Fruit fly (Drosophila melanogaster) whole organism, embryonic: Measurements from ENCODE around the gene nxf2.

Experiments used
- Abd-B ChIP-seq: fragments of 200-800 bp; sonication (Bioruptor generic); optimal IDR thresholded peaks from 2 replicates; lab custom pipeline; 2018; ENCODE audit warnings: missing biosample characterization, mild to moderate bottlenecking, missing genetic modification characterization, moderate library complexity
- Bgb ChIP-seq: fragments of 200-800 bp; sonication (Bioruptor generic); IDR thresholded peaks from 2 replicates; pipeline ENCODE4 v1.3.6; 2022; ENCODE audit warnings: missing biosample characterization, missing genetic modification characterization; ENCODE audit not compliant: partially characterized antibody
- CG10565 ChIP-seq: fragments of 200-800 bp; sonication (Bioruptor generic); optimal IDR thresholded peaks from 3 replicates; lab custom pipeline; 2016; ENCODE audit warnings: missing biosample characterization, mild to moderate bottlenecking, missing genetic modification characterization
- CG11456 ChIP-seq: fragments of 200-800 bp; sonication (Bioruptor generic); IDR thresholded peaks from 3 replicates; pipeline ENCODE4 v1.3.6; 2022; ENCODE audit warnings: missing biosample characterization, missing genetic modification characterization
- CG12071 ChIP-seq: fragments of 200-800 bp; sonication (Bioruptor generic); optimal IDR thresholded peaks from 3 replicates; lab custom pipeline; 2018; ENCODE audit warnings: missing biosample characterization, mild to moderate bottlenecking, missing genetic modification characterization
- CG12155 ChIP-seq: fragments of 200-800 bp; sonication (Bioruptor generic); optimal IDR thresholded peaks from 3 replicates; lab custom pipeline; 2016; ENCODE audit warnings: missing biosample characterization, missing genetic modification characterization
- CG12391 ChIP-seq: fragments of 200-800 bp; sonication (Bioruptor generic); optimal IDR thresholded peaks from 3 replicates; lab custom pipeline; 2018; ENCODE audit warnings: missing biosample characterization, mild to moderate bottlenecking, missing genetic modification characterization, moderate library complexity
- CG12769 ChIP-seq: fragments of 200-800 bp; sonication (Bioruptor generic); optimal IDR thresholded peaks from 2 replicates; lab custom pipeline; 2019; ENCODE audit warnings: missing biosample characterization, mild to moderate bottlenecking, missing genetic modification characterization, moderate library complexity
- CG1647 ChIP-seq: fragments of 200-800 bp; sonication (Bioruptor generic); optimal IDR thresholded peaks from 3 replicates; lab custom pipeline; 2016; ENCODE audit warnings: missing biosample characterization, missing genetic modification characterization
- CG17912 ChIP-seq: fragments of 200-800 bp; sonication (Bioruptor generic); optimal IDR thresholded peaks from 2 replicates; lab custom pipeline; 2018; ENCODE audit warnings: missing biosample characterization, mild to moderate bottlenecking, missing genetic modification characterization
- CG2129 ChIP-seq: fragments of 200-800 bp; sonication (Bioruptor generic); IDR thresholded peaks from 2 replicates; pipeline ENCODE4 v1.3.6; 2022; ENCODE audit warnings: missing biosample characterization, missing genetic modification characterization; ENCODE audit not compliant: partially characterized antibody
- CG31441 ChIP-seq: fragments of 200-800 bp; sonication (Bioruptor generic); IDR thresholded peaks from 2 replicates; pipeline ENCODE4 v1.3.6; 2022; ENCODE audit warnings: missing biosample characterization, missing genetic modification characterization
- CG4617 ChIP-seq: fragments of 200-800 bp; sonication (Bioruptor generic); optimal IDR thresholded peaks from 3 replicates; lab custom pipeline; 2016; ENCODE audit warnings: missing biosample characterization, missing genetic modification characterization, borderline replicate concordance
- CG4820 ChIP-seq: fragments of 200-800 bp; sonication (Bioruptor generic); optimal IDR thresholded peaks from 3 replicates; lab custom pipeline; 2016; ENCODE audit warnings: missing biosample characterization, missing genetic modification characterization
- CG5180 ChIP-seq: fragments of 200-800 bp; sonication (Bioruptor generic); optimal IDR thresholded peaks from 3 replicates; lab custom pipeline; 2017; ENCODE audit warnings: missing biosample characterization, missing genetic modification characterization, mild to moderate bottlenecking, moderate library complexity, missing genetic modification reagents
- CG7372 ChIP-seq: fragments of 200-800 bp; sonication (Bioruptor generic); IDR thresholded peaks from 2 replicates; pipeline ENCODE4 v1.3.6; 2022; ENCODE audit warnings: missing biosample characterization, missing genetic modification characterization
- CG8388 ChIP-seq: fragments of 200-800 bp; sonication (Bioruptor generic); optimal IDR thresholded peaks from 2 replicates; lab custom pipeline; 2019; ENCODE audit warnings: missing biosample characterization, mild to moderate bottlenecking, missing genetic modification characterization, moderate library complexity
- CG8944 ChIP-seq: fragments of 200-800 bp; sonication (Bioruptor generic); optimal IDR thresholded peaks from 3 replicates; lab custom pipeline; 2016; ENCODE audit warnings: missing biosample characterization, missing genetic modification characterization
- Dad ChIP-seq: fragments of 200-800 bp; sonication (Bioruptor generic); optimal IDR thresholded peaks from 3 replicates; lab custom pipeline; 2016; ENCODE audit warnings: missing biosample characterization, missing genetic modification characterization
- Fer1 ChIP-seq: fragments of 200-800 bp; sonication (Bioruptor generic); optimal IDR thresholded peaks from 2 replicates; lab custom pipeline; 2017; ENCODE audit warnings: missing biosample characterization, mild to moderate bottlenecking, missing genetic modification characterization
- GATAe ChIP-seq: fragments of 200-800 bp; sonication (Bioruptor generic); conservative IDR thresholded peaks from 2 replicates; pipeline ENCODE4 v1.3.6; 2022; ENCODE audit warnings: missing biosample characterization, missing genetic modification characterization
- Gsc ChIP-seq: fragments of 200-800 bp; sonication (Bioruptor generic); IDR thresholded peaks from 2 replicates; pipeline ENCODE4 v1.3.6; 2022; ENCODE audit warnings: missing biosample characterization, missing genetic modification characterization
- Hr3 ChIP-seq: fragments of 200-800 bp; sonication (Bioruptor generic); optimal IDR thresholded peaks from 3 replicates; lab custom pipeline; 2016; ENCODE audit warnings: missing biosample characterization, missing genetic modification characterization
- Jarid2 ChIP-seq: fragments of 200-800 bp; sonication (Bioruptor generic); optimal IDR thresholded peaks from 3 replicates; lab custom pipeline; 2017; ENCODE audit warnings: mild to moderate bottlenecking, missing biosample characterization, missing genetic modification reagents, missing genetic modification characterization
- MESR4 ChIP-seq: fragments of 200-800 bp; sonication (Bioruptor generic); optimal IDR thresholded peaks from 2 replicates; lab custom pipeline; 2018; ENCODE audit warnings: missing biosample characterization, mild to moderate bottlenecking, missing genetic modification characterization, moderate library complexity
- Max ChIP-seq: fragments of 200-800 bp; sonication (Bioruptor generic); optimal IDR thresholded peaks from 2 replicates; lab custom pipeline; 2016; ENCODE audit warnings: missing biosample characterization, mild to moderate bottlenecking, missing genetic modification characterization
- NfI ChIP-seq: fragments of 200-800 bp; sonication (Bioruptor generic); optimal IDR thresholded peaks from 3 replicates; lab custom pipeline; 2018; ENCODE audit warnings: missing biosample characterization, mild to moderate bottlenecking, missing genetic modification characterization, moderate library complexity
- Opbp ChIP-seq: fragments of 200-800 bp; sonication (Bioruptor generic); IDR thresholded peaks from 3 replicates; pipeline ENCODE4 v1.3.6; 2022; ENCODE audit warnings: missing biosample characterization, missing genetic modification characterization; ENCODE audit not compliant: partially characterized antibody
- Optix ChIP-seq: fragments of 200-800 bp; sonication (Bioruptor generic); IDR thresholded peaks from 3 replicates; pipeline ENCODE4 v1.3.6; 2022; ENCODE audit warnings: missing biosample characterization, missing genetic modification characterization
- Rx ChIP-seq: fragments of 200-800 bp; sonication (Bioruptor generic); IDR thresholded peaks from 2 replicates; pipeline ENCODE4 v1.3.6; 2022; ENCODE audit warnings: missing biosample characterization, missing genetic modification characterization
- cato ChIP-seq: fragments of 200-800 bp; sonication (Bioruptor generic); optimal IDR thresholded peaks from 2 replicates; lab custom pipeline; 2016; ENCODE audit warnings: missing biosample characterization, missing genetic modification characterization, borderline replicate concordance
- chn ChIP-seq: fragments of 200-800 bp; sonication (Bioruptor generic); optimal IDR thresholded peaks from 2 replicates; lab custom pipeline; 2016; ENCODE audit warnings: missing biosample characterization, missing genetic modification characterization
- dmrt99B ChIP-seq: fragments of 200-800 bp; sonication (Bioruptor generic); optimal IDR thresholded peaks from 2 replicates; lab custom pipeline; 2018; ENCODE audit warnings: missing biosample characterization, mild to moderate bottlenecking, missing genetic modification characterization, moderate library complexity
- fd96Cb ChIP-seq: fragments of 200-800 bp; sonication (Bioruptor generic); optimal IDR thresholded peaks from 2 replicates; lab custom pipeline; 2018; ENCODE audit warnings: missing biosample characterization, mild to moderate bottlenecking, missing genetic modification characterization, moderate library complexity
- gcm ChIP-seq: fragments of 200-800 bp; sonication (Bioruptor generic); optimal IDR thresholded peaks from 2 replicates; lab custom pipeline; 2019; ENCODE audit warnings: missing biosample characterization, mild to moderate bottlenecking, missing genetic modification characterization, moderate library complexity
- gcm2 ChIP-seq: fragments of 200-800 bp; sonication (Bioruptor generic); optimal IDR thresholded peaks from 2 replicates; lab custom pipeline; 2016; ENCODE audit warnings: missing biosample characterization, missing genetic modification characterization
- hth ChIP-seq: fragments of >200 bp; optimal IDR thresholded peaks from 2 replicates; lab custom pipeline; 2017; ENCODE audit warnings: inconsistent platforms
- ind ChIP-seq: fragments of 200-800 bp; sonication (Bioruptor generic); optimal IDR thresholded peaks from 3 replicates; lab custom pipeline; 2016; ENCODE audit warnings: missing biosample characterization, missing genetic modification characterization
- insv ChIP-seq, 2 experiments: fragments of 200-800 bp; sonication (Bioruptor generic); optimal IDR thresholded peaks; 3 replicates each; lab custom pipeline; 2016 to 2018; ENCODE audit warnings: missing biosample characterization in 2 of 2, missing genetic modification characterization in 2 of 2
- lab ChIP-seq: fragments of 200-800 bp; sonication (Bioruptor generic); optimal IDR thresholded peaks from 3 replicates; lab custom pipeline; 2017; ENCODE audit warnings: missing biosample characterization, missing genetic modification characterization, mild to moderate bottlenecking, moderate library complexity, missing genetic modification reagents
- lbe ChIP-seq: fragments of 200-800 bp; sonication (Bioruptor generic); optimal IDR thresholded peaks from 2 replicates; lab custom pipeline; 2016; ENCODE audit warnings: missing biosample characterization, mild to moderate bottlenecking, missing genetic modification characterization
- lmd ChIP-seq: fragments of 200-800 bp; sonication (Bioruptor generic); IDR thresholded peaks from 2 replicates; pipeline ENCODE4 v1.3.6; 2022; ENCODE audit warnings: missing biosample characterization, missing genetic modification characterization
- odd ChIP-seq: fragments of 200-800 bp; sonication (Bioruptor generic); optimal IDR thresholded peaks from 2 replicates; lab custom pipeline; 2017; ENCODE audit warnings: missing biosample characterization, mild to moderate bottlenecking, missing genetic modification characterization
- onecut ChIP-seq: fragments of 200-800 bp; sonication (Bioruptor generic); IDR thresholded peaks from 2 replicates; pipeline ENCODE4 v1.3.6; 2022; ENCODE audit warnings: missing biosample characterization, missing genetic modification characterization
- pan ChIP-seq, 4 experiments: fragments of >200 bp in 3 of 4; fragments of 200-800 bp in 1 of 4; sonication (Bioruptor generic) in 1 of 4; optimal IDR thresholded peaks in 3 of 4; IDR thresholded peaks in 1 of 4; 2 replicates each; pipeline versions ENCODE4 v1.3.6 to Lab custom; 2017 to 2022; ENCODE audit warnings: missing biosample characterization in 2 of 4, missing genetic modification characterization in 2 of 4, mixed read lengths in 1 of 4
- pzg ChIP-seq: fragments of 200-800 bp; sonication (Bioruptor generic); optimal IDR thresholded peaks from 3 replicates; lab custom pipeline; 2018; ENCODE audit warnings: missing biosample characterization, mild to moderate bottlenecking, missing genetic modification characterization, moderate library complexity
- schlank ChIP-seq: fragments of 200-800 bp; sonication (Bioruptor generic); optimal IDR thresholded peaks from 2 replicates; lab custom pipeline; 2018; ENCODE audit warnings: missing biosample characterization, mild to moderate bottlenecking, missing genetic modification characterization
- twi ChIP-seq: fragments of 200-800 bp; optimal IDR thresholded peaks from 2 replicates; lab custom pipeline; 2019; ENCODE audit warnings: missing biosample characterization, mild to moderate bottlenecking, missing genetic modification characterization, moderate library complexity
- unpg ChIP-seq: fragments of 200-800 bp; sonication (Bioruptor generic); optimal IDR thresholded peaks from 3 replicates; lab custom pipeline; 2018; ENCODE audit warnings: missing biosample characterization, mild to moderate bottlenecking, missing genetic modification characterization, moderate library complexity
- vfl ChIP-seq: fragments of 200-800 bp; sonication (Bioruptor generic); optimal IDR thresholded peaks from 2 replicates; lab custom pipeline; 2016; ENCODE audit warnings: missing biosample characterization, missing genetic modification characterization

The nxf2 gene

DNA sequence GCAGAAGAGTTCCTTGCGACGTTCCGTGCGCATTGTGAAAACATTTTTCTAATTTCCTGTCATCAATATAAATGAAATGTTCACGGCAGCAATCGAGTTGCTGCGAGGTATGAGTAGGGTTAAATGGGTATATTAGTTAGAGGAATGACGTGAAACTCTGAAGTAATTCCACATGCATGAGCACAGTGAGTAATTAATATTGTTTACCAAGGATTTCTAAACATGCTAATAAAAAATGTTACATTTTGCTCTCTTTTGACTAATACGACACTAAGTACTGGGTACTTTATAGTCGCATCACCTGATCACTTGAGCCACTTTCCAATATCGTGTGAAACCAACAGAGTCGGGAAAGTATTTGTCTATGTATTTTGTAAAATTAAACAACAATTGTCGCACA, 35.9 kb downstream of the nxf2 start (continued):
- TF ChIP-seq CG8388 (GFP tag; lab: Kevin White, UChicago) (peak; percentile 50), Gsc (GFP tag; lab: Robert Waterston, UW) (no peak), CG2129 (GFP tag; lab: Robert Waterston, UW) (no peak), Fer1 (GFP tag; lab: Kevin White, UChicago) (no peak), unpg (peak; percentile 57), CG12071 (GFP tag; lab: Kevin White, UChicago) (peak; percentile 22), gcm (no peak), CG31441 (0 out of 2 replicates have a peak, but pooled peaks have one; percentile 19), CG7372 (no peak), NfI (GFP tag; lab: Kevin White, UChicago) (peak; percentile 17), CG8944 (peak; percentile 16), Dad (no peak), fd96Cb (tag; lab: Kevin White, UChicago) (peak; percentile 71), Hr3 (GFP tag; lab: Kevin White, UChicago) (peak; percentile 42), hth (lab: Kevin White, UChicago) (no peak), CG11456 (0 out of 3 replicates have a peak, but pooled peaks have one; percentile 22), MESR4 (GFP tag; lab: Kevin White, UChicago) (no peak), dmrt99B (peak; percentile 46), cato (GFP tag; lab: Kevin White, UChicago) (no peak), Bgb (no peak), CG4617 (GFP tag; lab: Kevin White, UChicago) (no peak), CG12391 (tag; lab: Kevin White, UChicago) (no peak), Rx (GFP tag; lab: Robert Waterston, UW) (no peak), twi (tag; lab: Kevin White, UChicago) (no peak), CG17912 (GFP tag; lab: Kevin White, UChicago) (no peak), CG12769 (tag; lab: Kevin White, UChicago) (peak; percentile 47), lab (GFP tag; lab: Kevin White, UChicago) (peak; percentile 58), gcm2 (GFP tag; lab: Kevin White, UChicago) (no peak), vfl (GFP tag; lab: Kevin White, UChicago) (no peak), CG12155 (GFP tag; lab: Kevin White, UChicago) (no peak), chn (GFP tag; lab: Kevin White, UChicago) (peak; percentile 30), odd (GFP tag; lab: Kevin White, UChicago) (no peak), pan (optimal IDR thresholded peaks at IDR 0.05; lab: Kevin White, UChicago) (no peak), pan (GFP tag; optimal IDR thresholded peaks at IDR 0.05 in 1 of 2, IDR thresholded peaks at IDR 0.05 in 1 of 2) (peak in 1 of 2 experiments; percentile 44), CG5180 (GFP tag; lab: Kevin White, UChicago) (no peak), Abd-B (GFP tag; lab: Kevin White, UChicago) (no peak), onecut (GFP tag; lab: Robert Waterston, UW) (no peak), Jarid2 (GFP tag; lab: Kevin White, UChicago) (no peak), CG4820 (GFP tag; lab: Kevin White, UChicago) (peak; percentile 57), Opbp (GFP tag; lab: Robert Waterston, UW) (no peak), CG10565 (GFP tag; lab: Kevin White, UChicago) (no peak), ind (peak; percentile 32), schlank (tag; lab: Kevin White, UChicago) (no peak), CG1647 (peak; percentile 21), lmd (GFP tag; lab: Robert Waterston, UW) (peak; percentile 57), pzg (no peak), GATAe (GFP tag; lab: Robert Waterston, UW) (no peak), lbe (GFP tag; lab: Kevin White, UChicago) (no peak), insv (GFP tag; optimal IDR thresholded peaks at IDR 0.05; lab: Kevin White, UChicago) (no peak), Max (GFP tag; lab: Kevin White, UChicago) (no peak), Optix (peak; percentile 70)
